Fruit fly (Drosophila melanogaster): ENCODE results near the gene nis.
A peak's percentile ranks its signal among the peaks of the same experiment; 100 is the strongest.

Gene nis

DNA sequence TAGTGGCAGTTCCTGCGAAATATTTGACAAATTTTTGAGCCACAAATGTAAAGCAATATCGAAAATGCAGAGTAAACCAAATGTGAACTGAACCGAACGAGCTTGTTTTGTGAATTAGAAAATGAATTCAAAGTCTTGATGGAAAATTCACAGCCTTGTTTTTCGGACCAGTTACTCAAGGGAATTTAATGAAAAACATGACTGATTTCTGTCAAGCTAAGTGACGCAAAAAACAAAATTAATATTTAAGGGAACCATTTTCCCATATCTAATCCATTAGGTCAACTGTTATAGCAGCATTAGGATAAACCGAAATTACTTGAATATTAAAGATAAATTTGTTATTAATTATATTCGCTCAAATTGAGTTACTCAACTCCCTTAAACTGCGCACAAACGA is at the start of gene nis:
nis (minus strand) TSS at position 101 of the 400 bp plus-strand sequence.
- TF ChIP-seq noc (tag; optimal IDR thresholded peaks at IDR 0.05): no peak

DNA sequence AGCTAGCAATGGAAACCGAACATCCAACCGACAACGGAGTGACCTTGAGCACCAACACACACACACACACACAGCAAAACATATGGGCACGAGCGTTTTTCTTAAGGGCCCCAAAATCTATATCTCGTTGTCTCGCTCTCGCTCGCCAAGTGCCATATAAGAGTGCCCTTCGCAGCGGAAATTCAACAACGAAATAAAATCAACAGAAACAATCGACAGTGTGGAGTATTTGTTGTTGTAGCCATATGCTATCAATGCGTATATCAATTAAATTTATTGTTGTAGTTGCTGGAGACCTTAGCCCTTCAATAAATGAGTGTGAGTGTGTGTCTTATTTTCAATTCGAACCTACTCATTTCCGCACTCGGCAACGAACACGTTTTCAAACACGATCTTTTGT is 49.6 kb upstream of the nis start:
- no peak for TF ChIP-seq noc (tag; optimal IDR thresholded peaks at IDR 0.05)

DNA sequence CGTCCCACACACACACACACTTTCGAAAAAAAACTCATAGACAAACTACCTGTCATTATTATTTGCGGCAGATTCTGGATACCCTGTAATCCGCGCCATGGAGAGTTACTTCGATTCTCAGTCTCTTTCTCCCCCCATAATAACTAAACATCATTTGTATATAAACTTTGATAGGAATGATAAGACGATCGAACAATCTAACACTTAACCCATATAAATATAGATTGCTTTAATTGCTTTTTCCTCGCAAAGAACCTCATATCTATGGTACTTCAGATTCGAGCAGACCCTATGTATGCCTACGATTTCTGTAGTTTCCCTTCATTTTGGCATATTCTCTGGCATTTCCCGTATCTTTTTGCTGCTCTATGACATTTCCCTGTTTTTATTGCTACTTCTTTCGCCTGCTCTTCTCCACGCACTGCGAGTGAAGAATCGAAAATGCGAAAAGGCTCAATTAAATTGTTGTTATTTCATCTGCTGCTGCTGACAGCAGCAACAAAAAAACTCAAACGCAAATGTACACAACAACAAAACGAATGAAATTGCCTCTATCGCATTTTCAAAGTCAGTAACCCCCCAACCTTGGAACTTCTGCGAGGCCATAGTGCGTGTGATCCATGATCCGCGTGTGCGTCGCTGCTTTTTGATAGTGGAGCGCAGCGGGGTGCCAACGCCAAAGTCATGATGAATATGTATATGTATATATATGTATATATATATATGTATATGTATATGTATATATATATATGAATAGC is 47.3 kb upstream of the nis start:
- peak; percentile 96 for TF ChIP-seq noc (tag; optimal IDR thresholded peaks at IDR 0.05)

DNA sequence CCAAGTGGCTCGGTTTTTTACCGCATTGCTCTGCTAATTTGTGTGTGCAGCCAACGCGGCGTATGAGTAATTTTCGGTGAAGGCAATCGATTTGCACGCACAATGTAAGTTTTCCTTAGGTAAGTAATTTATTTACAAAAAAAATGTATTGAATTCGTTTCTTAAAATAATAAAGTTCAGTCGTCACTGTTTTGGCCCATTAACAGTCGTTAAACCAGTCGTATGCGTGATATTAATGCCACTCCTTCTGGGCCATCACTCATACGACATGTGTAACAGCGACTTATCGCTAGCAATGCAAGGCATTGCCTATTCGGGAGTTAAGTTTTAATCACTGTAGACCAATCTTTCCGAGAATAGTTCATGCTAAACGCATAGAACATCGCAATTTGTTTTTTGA is 46.4 kb upstream of the nis start:
- no peak for TF ChIP-seq noc (tag; optimal IDR thresholded peaks at IDR 0.05)

DNA sequence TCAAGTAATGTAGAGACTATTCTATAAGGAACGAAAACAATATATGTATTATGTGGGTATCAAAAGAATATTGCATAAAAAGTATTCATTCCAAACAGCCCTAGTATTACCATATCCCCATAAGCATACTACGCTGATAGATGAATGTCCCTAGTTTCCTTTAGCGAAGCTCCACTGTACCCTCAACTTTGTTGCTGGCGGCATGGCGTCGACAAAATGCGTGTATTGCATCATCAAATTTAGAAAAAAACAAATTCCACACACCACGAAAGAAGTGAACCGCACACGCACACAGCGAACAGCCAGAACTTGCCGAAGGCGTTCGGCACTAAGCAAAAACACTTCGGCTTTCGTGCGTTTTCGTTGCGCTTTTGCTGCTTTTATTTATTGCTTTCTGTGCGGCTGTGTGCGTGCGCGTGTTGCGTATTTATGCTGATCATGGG is 45.8 kb upstream of the nis start:
- TF ChIP-seq noc (tag; optimal IDR thresholded peaks at IDR 0.05): peak; percentile 88

DNA sequence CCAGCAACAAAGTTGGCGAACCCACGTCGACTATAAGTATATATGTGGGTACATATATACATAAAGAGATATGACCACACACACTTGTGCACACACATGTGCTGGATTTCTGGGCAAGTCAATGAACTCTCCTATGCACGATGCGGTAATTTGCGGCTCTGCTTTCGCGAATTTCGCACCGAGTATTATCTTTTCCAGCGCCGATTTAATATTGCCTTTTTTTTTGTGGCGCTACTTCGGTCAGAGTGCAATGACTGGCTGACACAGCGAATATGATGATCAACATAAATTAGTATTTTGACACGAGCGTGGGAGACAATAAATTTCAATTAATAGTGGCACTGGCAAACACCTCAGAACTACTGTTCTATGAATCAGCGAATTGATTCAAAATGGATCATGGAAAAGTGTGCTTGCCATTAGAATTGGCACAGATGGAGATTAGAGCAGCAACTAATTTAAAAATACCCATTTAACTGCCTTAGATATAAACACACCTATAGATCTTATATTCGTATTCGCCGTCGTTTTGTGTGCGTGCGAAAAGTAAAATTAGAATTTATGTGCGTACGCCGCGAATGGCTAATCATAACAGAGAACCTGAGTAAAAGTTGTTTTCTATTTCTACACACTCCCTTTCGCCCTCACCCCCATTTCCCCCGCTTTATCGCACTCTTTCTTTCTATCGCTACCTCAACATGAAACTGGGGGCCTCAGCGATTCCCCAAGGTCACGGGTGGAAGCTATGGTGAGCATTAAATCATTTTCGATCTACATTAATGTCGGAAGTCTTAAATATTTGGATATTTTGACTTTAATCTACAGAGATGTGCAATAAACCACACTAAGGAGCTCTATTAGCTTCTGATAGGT is 44.7 kb upstream of the nis start:
- peak; percentile 69 for TF ChIP-seq noc (tag; optimal IDR thresholded peaks at IDR 0.05)

DNA sequence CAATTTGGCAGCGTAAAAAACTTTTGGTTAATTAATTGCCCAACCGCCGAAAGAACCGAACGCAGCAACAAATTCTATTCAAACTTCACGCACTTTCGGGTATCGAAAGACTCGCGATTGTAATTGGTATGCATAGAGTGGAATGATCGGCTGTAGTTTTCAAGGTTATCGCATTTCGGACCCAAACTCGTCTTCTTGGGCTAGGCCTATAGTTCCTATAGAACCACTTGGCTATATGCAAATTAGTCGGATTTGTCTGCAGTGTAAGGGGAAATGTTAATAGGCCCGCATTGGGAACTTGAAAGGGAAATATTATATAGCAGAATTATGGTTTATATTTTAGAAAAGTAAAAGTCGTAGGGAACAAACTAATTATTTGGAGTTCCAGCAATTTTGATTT is 43.6 kb upstream of the nis start:
- TF ChIP-seq noc (tag; optimal IDR thresholded peaks at IDR 0.05): no peak

DNA sequence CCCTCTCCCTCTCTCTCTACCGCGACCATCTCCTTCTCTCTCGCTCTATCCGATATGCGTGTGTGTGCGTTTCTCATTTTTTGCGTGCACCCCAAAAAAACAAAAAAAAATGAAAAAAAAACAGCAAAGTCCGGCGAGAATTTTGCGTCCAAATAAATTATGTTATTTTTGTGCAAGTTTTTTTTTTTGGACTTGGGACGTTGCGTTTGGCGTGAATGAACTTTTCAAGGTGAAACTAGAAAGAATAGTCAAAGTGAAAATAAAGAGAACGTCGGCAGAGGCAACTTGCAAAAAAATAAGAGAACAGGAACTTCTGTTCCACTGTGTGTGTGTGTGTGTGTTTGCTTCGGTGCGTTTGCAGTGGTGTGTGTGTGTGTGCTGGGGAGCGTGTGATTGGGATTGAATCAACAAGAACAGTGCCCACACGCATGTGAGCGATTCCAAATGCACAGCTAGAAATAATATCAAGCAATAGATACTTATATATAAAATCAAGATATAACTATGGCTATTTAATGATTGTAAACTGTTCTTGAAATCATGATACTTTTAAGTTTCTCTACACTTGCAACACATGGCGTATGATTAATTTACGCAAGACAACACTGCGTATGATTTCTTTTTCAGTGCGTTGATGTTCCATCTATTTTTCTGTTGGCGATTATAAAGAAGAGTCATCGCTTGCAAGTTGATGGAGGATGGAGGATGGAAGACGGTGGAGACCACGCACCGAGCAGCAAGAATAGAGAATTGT is 42.4 kb upstream of the nis start:
- TF ChIP-seq noc (tag; optimal IDR thresholded peaks at IDR 0.05): peak; percentile 94

DNA sequence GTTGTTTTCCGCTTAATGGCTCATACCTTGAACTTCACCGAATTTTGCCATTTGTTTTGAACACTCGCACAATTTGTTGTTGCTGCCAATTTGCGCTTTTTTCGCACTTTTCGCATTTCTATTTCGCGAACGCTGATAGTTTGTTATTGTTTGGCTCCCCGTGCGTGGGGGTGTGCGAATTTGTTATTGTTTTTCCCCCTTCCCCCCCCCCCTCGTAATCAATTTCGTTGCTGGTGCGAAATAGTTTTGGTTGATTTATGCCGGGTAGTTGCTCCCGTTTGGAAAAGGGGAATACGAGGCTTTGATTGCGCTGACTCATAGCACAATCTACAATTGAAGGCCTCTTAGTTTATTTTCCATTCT is 41.5 kb upstream of the nis start:
- TF ChIP-seq noc (tag; optimal IDR thresholded peaks at IDR 0.05): no peak

DNA sequence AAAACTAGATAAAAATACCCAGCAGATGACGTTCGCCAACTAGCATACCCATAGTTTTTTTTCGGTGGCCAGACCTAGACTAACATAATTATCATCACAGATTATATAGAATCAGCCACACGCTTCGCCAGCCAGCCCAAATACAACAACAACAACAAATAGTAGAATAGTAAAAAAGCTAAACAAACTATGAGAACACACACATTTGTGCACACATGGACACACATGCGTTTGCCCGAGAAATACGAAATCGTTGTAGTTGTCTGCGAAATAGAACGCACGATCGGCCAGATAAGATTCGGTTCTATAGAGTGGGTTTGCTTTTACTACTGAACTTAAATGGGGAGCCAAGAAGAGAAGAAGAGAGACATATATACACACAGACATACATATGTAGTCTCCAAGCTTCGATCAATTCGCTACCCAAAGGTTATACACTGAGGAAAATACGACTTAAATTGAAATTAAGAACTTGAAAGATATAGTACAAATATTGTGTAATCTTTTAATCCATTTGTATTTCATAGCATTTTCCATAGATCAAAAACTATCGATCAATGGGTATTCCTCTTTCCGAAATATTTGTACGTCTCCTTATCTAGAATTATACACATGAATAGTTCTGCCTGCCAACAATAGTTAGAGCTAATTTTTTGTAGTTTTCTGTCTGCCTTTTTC is 41.0 kb upstream of the nis start:
- peak; percentile 94 for TF ChIP-seq noc (tag; optimal IDR thresholded peaks at IDR 0.05)

DNA sequence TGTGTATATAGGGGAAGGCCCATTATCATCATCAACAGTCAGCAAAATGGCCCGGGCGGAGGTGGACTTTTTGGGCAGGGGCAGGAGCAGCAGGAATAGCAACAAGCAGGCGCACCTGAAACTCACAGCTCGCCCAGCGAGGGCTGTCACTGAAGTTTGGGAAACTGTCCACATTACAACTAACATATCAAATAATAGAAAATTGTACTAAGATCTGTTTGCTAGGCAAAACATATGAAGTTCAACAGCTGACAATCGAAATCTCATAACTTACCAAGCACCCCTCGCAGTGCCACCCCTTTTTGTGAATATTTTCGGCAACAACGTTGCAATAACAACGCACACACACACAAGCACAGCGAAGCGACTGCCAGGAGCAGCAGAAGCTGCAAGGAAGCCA is 37.8 kb upstream of the nis start:
- no peak for TF ChIP-seq noc (tag; optimal IDR thresholded peaks at IDR 0.05)

DNA sequence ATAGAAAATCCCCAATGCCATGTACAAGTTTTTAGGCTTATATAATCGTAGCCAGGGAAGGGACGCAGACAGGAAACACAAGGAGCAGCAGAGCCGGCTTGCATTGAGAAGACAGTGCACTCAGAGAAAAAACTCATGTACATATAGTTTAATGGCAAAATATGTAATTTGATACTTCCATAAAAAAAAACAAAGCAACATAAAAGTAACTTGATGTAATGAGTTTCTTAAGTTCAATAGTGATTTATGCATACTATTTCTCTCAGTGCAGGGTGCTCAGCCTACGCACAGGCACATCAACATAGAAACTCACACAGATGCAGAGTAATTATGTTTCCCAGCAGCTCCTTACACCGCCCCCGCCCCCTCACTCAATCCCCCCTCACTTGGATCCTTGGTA is 33.8 kb upstream of the nis start:
- TF ChIP-seq noc (tag; optimal IDR thresholded peaks at IDR 0.05): no peak

DNA sequence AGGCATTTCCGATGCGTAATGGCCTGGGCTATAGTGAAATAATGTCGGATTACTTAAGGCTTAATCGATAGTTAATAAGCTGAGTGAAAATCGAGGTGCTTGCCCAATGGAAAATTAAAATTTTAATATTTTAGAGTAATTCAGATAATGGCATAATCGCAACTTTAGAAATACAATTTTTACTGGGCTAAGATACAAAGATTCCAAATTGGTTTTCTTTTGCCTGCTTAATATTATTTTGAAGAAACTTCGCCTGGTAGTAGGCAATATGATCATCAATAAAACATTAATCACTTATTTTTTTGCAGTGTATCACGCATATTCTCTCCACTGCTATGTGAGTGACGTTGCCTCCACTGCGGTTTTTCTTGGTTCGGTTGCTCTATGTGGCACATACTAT is 32.2 kb upstream of the nis start:
- TF ChIP-seq noc (tag; optimal IDR thresholded peaks at IDR 0.05): no peak

DNA sequence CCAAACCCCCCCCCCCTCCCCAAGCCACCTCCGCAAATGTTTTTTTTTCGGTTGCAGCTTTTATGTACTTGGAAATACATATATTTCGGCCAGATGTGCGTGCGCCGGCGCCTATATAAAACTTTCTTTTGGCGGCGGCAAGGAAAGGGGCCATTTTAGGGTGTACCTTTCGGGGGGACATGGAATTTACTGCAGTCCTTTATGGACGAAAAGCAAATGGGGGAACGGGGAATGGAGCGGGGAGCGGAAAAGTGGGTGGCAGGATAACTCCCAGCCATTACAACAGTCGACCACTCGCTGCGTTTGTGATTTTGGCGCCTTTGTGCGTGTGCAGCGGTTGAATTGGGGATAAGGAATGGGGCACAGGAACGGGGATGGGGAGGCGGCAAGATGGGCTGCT is 31.7 kb upstream of the nis start:
- TF ChIP-seq noc (tag; optimal IDR thresholded peaks at IDR 0.05): no peak

DNA sequence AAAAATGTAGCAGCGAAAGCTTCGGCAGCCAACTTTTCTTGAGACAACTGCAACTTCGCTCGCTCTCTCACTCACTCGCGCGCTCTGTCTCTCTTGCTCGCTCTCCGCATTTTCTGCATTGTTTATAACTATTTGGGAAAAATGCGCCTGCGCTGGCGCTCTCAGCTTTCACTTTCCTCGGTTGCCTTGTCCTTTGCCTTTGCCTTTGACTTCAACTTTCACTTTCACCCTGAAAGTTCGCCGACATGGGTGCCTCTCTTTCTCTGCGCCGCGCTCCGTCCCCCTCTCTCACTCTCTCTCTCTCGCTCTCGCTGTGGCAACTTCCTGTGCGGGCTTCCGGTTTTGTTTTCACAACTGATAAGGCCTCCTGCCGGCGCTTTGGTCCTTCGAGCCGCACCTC is 30.8 kb upstream of the nis start:
- TF ChIP-seq noc (tag; optimal IDR thresholded peaks at IDR 0.05): no peak

DNA sequence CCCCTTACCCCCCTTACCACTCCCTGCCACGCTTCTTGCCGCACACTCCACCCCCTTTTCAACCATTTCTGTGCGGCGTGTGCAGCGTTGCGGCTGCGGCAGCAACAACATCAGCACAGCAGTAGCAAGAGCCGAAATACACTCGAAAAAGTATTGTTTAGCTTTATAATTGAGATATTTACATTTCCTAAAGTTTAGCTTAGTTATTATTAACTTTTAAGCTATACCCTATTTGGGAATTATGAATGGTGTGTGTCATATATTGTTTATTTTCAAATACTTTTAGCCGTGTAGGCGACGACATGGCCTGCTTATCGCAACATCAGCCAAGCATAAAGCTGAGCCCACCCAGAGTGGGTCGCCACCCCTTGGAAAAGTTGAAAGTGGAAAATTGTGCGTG is 28.8 kb upstream of the nis start:
- TF ChIP-seq noc (tag; optimal IDR thresholded peaks at IDR 0.05): no peak

Data from whole organism, larva.